Worm (Caenorhabditis elegans) whole organism, late embryonic: ENCODE measurements around the gene F44F4.9.

ENCODE experiments used
- C08G9.2 ChIP-seq: sonication (generic microtip); optimal IDR thresholded peaks from 2 replicates; lab custom pipeline; 2016; ENCODE audit warnings: mild to moderate bottlenecking, missing genetic modification characterization, moderate library complexity, missing compliant biosample characterization
- Y22D7AL.16 ChIP-seq: sonication (generic microtip); optimal IDR thresholded peaks from 2 replicates; lab custom pipeline; 2016; ENCODE audit warnings: missing genetic modification characterization, missing compliant biosample characterization
- ceh-30 ChIP-seq: fragments of 150-350 bp; optimal IDR thresholded peaks from 2 replicates; lab custom pipeline; 2014; ENCODE audit warnings: missing biosample characterization, missing genetic modification characterization
- ceh-34 ChIP-seq: sonication (generic microtip); optimal IDR thresholded peaks from 2 replicates; lab custom pipeline; 2016; ENCODE audit warnings: mild to moderate bottlenecking, missing genetic modification characterization, missing compliant biosample characterization
- dve-1 ChIP-seq: sonication (generic microtip); optimal IDR thresholded peaks from 2 replicates; lab custom pipeline; 2017; ENCODE audit warnings: antibody characterized with exemption, mild to moderate bottlenecking, missing genetic modification characterization, missing compliant biosample characterization
- elt-2 ChIP-seq: sonication (generic microtip); optimal IDR thresholded peaks from 2 replicates; lab custom pipeline; 2016; ENCODE audit warnings: missing genetic modification reagents, missing genetic modification characterization, missing compliant biosample characterization
- ets-4 ChIP-seq: sonication (generic microtip); optimal IDR thresholded peaks from 2 replicates; lab custom pipeline; 2016; ENCODE audit warnings: missing genetic modification characterization, missing compliant biosample characterization
- nhr-232 ChIP-seq: sonication (generic microtip); optimal IDR thresholded peaks from 2 replicates; lab custom pipeline; 2016; ENCODE audit warnings: missing genetic modification characterization, missing compliant biosample characterization
- pha-2 ChIP-seq: sonication (generic microtip); optimal IDR thresholded peaks from 2 replicates; lab custom pipeline; 2017; ENCODE audit warnings: mild to moderate bottlenecking, missing genetic modification characterization, missing compliant biosample characterization
- pha-4 ChIP-seq: fragments of 150-350 bp; optimal IDR thresholded peaks from 2 replicates; lab custom pipeline; 2018; ENCODE audit warnings: missing biosample characterization, missing genetic modification reagents, missing genetic modification characterization
- pqm-1 ChIP-seq: sonication (generic microtip); optimal IDR thresholded peaks from 2 replicates; lab custom pipeline; 2016; ENCODE audit warnings: missing genetic modification characterization, missing compliant biosample characterization
- ttx-3 ChIP-seq: sonication (generic microtip); optimal IDR thresholded peaks from 2 replicates; lab custom pipeline; 2016; ENCODE audit warnings: missing genetic modification reagents, missing genetic modification characterization, missing compliant biosample characterization

DNA sequence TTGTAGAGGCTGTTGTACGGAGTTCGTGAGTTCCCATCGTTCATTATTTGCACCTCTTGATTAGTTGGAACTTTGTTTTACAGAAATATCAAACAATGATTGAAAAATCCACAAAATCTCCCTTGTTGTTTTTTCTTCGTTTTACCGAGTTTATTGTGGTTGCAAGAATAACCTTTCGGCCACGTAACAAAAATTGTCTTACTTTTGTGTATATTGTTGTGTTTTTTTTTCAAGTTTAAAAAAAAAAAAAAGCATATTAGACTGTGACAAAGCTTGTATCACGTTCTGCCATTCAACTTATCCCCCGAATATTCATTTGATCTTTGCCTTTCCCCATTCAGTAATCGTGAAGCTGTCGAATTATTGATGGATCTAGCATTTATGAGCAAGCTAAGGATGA is 1.5 kb upstream of the F44F4.9 start, which contains the start of gene F44F4.10:
- TF ChIP-seq pha-2 (tag; lab: Kevin White, UChicago), result no peak
- no peak for TF ChIP-seq ttx-3 (tag; lab: Kevin White, UChicago)
- no peak for TF ChIP-seq pha-4 (tag; lab: Kevin White, UChicago)
- no peak for TF ChIP-seq pqm-1 (tag; lab: Kevin White, UChicago)
- TF ChIP-seq elt-2, result no peak
- no peak for TF ChIP-seq dve-1 (tag; lab: Kevin White, UChicago)
- no peak for TF ChIP-seq ets-4 (tag; lab: Kevin White, UChicago)
- no peak for TF ChIP-seq ceh-30
- no peak for TF ChIP-seq ceh-34 (tag; lab: Kevin White, UChicago)
- no peak for TF ChIP-seq nhr-232
- no peak for TF ChIP-seq C08G9.2 (tag; lab: Kevin White, UChicago)
- TF ChIP-seq Y22D7AL.16 (tag; lab: Kevin White, UChicago), result no peak
